Fruit fly (Drosophila melanogaster) Kc167 (cell line): ENCODE results near the gene CG18675.

Experiments used
- Myc ChIP-seq: fragments of >200 bp; optimal IDR thresholded peaks from 2 replicates; lab custom pipeline; 2017; ENCODE audit warnings: missing external identifiers
- h ChIP-seq: fragments of >200 bp; optimal IDR thresholded peaks from 3 replicates; lab custom pipeline; 2018; ENCODE audit warnings: missing external identifiers
- psq ChIP-seq: fragments of >200 bp; optimal IDR thresholded peaks from 2 replicates; lab custom pipeline; 2017; ENCODE audit warnings: missing external identifiers
- ttk ChIP-seq: sonication (Bioruptor generic); optimal IDR thresholded peaks from 2 replicates; lab custom pipeline; 2017; ENCODE audit warnings: missing external identifiers

DNA sequence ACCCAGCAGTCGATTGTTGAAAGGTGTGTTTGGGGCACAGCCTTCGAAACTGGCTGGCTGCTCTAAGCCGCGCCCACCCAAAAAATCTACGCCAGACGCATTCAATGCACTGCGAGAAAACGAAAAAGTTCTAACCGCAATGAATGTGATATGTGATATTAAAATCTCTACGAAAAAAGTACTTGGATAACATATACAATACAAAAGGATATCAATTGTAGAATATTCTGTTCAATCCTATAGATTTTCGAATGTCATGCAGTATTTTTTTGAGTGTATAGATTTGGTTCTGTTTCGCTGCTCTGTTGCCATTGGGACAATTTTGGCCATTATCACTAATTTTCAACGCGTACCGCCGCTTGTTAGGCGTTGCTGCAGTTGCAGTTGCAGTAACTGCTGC, 36.0 kb downstream of the CG18675 start:
- TF ChIP-seq psq (no peak), h (lab: Kevin White, UChicago) (no peak), Myc (no peak), ttk (no peak)
